Worm (Caenorhabditis elegans) whole organism, early embryonic: ENCODE results near the gene sphk-1.

Source experiments
- ama-1 ChIP-seq: fragments of 150-350 bp; optimal IDR thresholded peaks from 2 replicates; lab custom pipeline; 2014
- ceh-13 ChIP-seq: fragments of 200-800 bp; sonication (Bioruptor generic); optimal IDR thresholded peaks from 2 replicates; lab custom pipeline; 2018; ENCODE audit warnings: mild to moderate bottlenecking, missing genetic modification characterization, missing compliant biosample characterization
- flt-1 ChIP-seq: fragments of 200-800 bp; sonication (Bioruptor generic); IDR thresholded peaks from 2 replicates; pipeline ENCODE4 v1.3.6; 2022; ENCODE audit warnings: missing genetic modification characterization, missing compliant biosample characterization
- pes-1 ChIP-seq: fragments of 200-800 bp; sonication (Bioruptor generic); IDR thresholded peaks from 2 replicates; pipeline ENCODE4 v1.3.6; 2022; ENCODE audit warnings: missing genetic modification reagents, missing genetic modification characterization, missing compliant biosample characterization
- tbx-11 ChIP-seq: fragments of 200-800 bp; sonication (Bioruptor generic); IDR thresholded peaks from 2 replicates; pipeline ENCODE4 v1.3.6; 2022; ENCODE audit warnings: missing genetic modification characterization, missing compliant biosample characterization
- tbx-37 ChIP-seq: fragments of 200-800 bp; sonication (Bioruptor generic); conservative IDR thresholded peaks from 2 replicates; pipeline ENCODE4 v1.3.6; 2022; ENCODE audit warnings: missing genetic modification reagents, missing genetic modification characterization, missing compliant biosample characterization
- tra-4 ChIP-seq: sonication (generic microtip); optimal IDR thresholded peaks from 2 replicates; lab custom pipeline; 2017; ENCODE audit warnings: missing genetic modification characterization, missing compliant biosample characterization

DNA sequence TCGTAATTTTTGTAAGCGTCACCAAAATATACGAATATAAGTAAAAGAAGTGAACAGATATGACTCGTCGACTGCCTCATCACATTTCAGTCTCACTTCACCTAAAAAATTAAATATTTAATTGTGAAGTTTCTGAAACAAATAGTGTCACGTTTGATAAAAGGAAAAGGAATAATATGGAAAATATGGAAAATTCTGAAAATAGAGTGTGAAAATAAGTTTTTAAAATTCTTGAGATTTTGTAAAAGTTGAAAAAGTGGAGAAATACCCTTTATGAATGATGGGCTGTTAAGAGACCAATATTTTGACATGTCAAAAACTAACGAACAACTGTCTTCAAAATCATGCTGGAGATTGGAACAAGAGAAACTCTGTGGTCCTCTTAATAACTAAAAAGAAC, 25.2 kb upstream of the sphk-1 start, which contains the start of gene T01B7.9:
- TF ChIP-seq ceh-13 (GFP tag; lab: Kevin White, UChicago) (no peak), ama-1 (lab: Kevin White, UChicago) (no peak), tra-4 (tag; lab: Kevin White, UChicago) (no peak), pes-1 (no peak), tbx-11 (GFP tag; lab: Robert Waterston, UW) (no peak), tbx-37 (GFP tag; lab: Robert Waterston, UW) (no peak), flt-1 (GFP tag; lab: Robert Waterston, UW) (no peak)
